Worm (Caenorhabditis elegans) whole organism, L3 larva: Measurements from ENCODE around the gene pes-8.

ENCODE experiments used
- R02D3.7 ChIP-seq: fragments of 150-350 bp; optimal IDR thresholded peaks from 2 replicates; lab custom pipeline; 2014; ENCODE audit warnings: missing biosample characterization, missing genetic modification characterization
- ama-1 ChIP-seq: fragments of 150-350 bp; optimal IDR thresholded peaks from 2 replicates; lab custom pipeline; 2018
- ceh-16 ChIP-seq: sonication (generic microtip); optimal IDR thresholded peaks from 2 replicates; lab custom pipeline; 2017; ENCODE audit warnings: missing biosample characterization, missing genetic modification characterization
- ceh-28 ChIP-seq: fragments of 150-350 bp; optimal IDR thresholded peaks from 2 replicates; lab custom pipeline; 2014; ENCODE audit warnings: missing biosample characterization, missing genetic modification reagents, missing genetic modification characterization
- ceh-9 ChIP-seq: sonication (generic microtip); optimal IDR thresholded peaks from 2 replicates; lab custom pipeline; 2018; ENCODE audit warnings: missing biosample characterization, missing genetic modification characterization
- daf-12 ChIP-seq: fragments of 150-350 bp; optimal IDR thresholded peaks from 2 replicates; lab custom pipeline; 2014; ENCODE audit warnings: missing biosample characterization, missing genetic modification reagents, missing genetic modification characterization
- egl-27 ChIP-seq: sonication (generic microtip); optimal IDR thresholded peaks from 4 replicates; lab custom pipeline; 2017; ENCODE audit warnings: missing biosample characterization, missing genetic modification reagents, missing genetic modification characterization
- egl-5 ChIP-seq: fragments of 150-350 bp; optimal IDR thresholded peaks from 2 replicates; lab custom pipeline; 2017; ENCODE audit warnings: missing biosample characterization, missing genetic modification reagents, missing genetic modification characterization, inconsistent platforms
- elt-2 ChIP-seq: sonication (generic microtip); optimal IDR thresholded peaks from 2 replicates; lab custom pipeline; 2016; ENCODE audit warnings: missing genetic modification reagents, mild to moderate bottlenecking, missing genetic modification characterization, missing compliant biosample characterization
- elt-3 ChIP-seq, 3 experiments: fragments of 150-350 bp in 1 of 3; sonication (generic microtip) in 2 of 3; optimal IDR thresholded peaks; 2 replicates in 2 of 3; 4 replicates in 1 of 3; lab custom pipeline; 2014 to 2017; ENCODE audit warnings: missing biosample characterization in 3 of 3, missing genetic modification characterization in 3 of 3
- fkh-2 ChIP-seq: fragments of 150-350 bp; optimal IDR thresholded peaks from 2 replicates; lab custom pipeline; 2014; ENCODE audit warnings: missing biosample characterization, missing genetic modification reagents, missing genetic modification characterization
- fos-1 ChIP-seq: fragments of 150-350 bp; optimal IDR thresholded peaks from 2 replicates; lab custom pipeline; 2014; ENCODE audit warnings: missing biosample characterization, missing genetic modification characterization
- hmg-11 ChIP-seq: sonication (generic microtip); optimal IDR thresholded peaks from 2 replicates; lab custom pipeline; 2016; ENCODE audit warnings: missing genetic modification characterization, missing compliant biosample characterization
- jun-1 ChIP-seq: fragments of 150-350 bp; optimal IDR thresholded peaks from 2 replicates; lab custom pipeline; 2014; ENCODE audit warnings: missing biosample characterization, missing genetic modification reagents, missing genetic modification characterization
- lin-15B ChIP-seq: fragments of 150-350 bp; optimal IDR thresholded peaks from 2 replicates; lab custom pipeline; 2014; ENCODE audit warnings: missing biosample characterization, missing genetic modification characterization
- lin-39 ChIP-seq: fragments of 150-350 bp; optimal IDR thresholded peaks from 2 replicates; lab custom pipeline; 2018; ENCODE audit warnings: missing biosample characterization, missing genetic modification reagents, missing genetic modification characterization
- lsy-12 ChIP-seq: sonication (generic microtip); optimal IDR thresholded peaks from 2 replicates; lab custom pipeline; 2016; ENCODE audit warnings: mild to moderate bottlenecking, missing genetic modification characterization, missing compliant biosample characterization
- mdl-1 ChIP-seq: fragments of 150-350 bp; optimal IDR thresholded peaks from 2 replicates; lab custom pipeline; 2014; ENCODE audit warnings: missing biosample characterization, missing genetic modification characterization
- mml-1 ChIP-seq: fragments of 150-350 bp; sonication (generic microtip); optimal IDR thresholded peaks from 3 replicates; lab custom pipeline; 2014; ENCODE audit warnings: missing biosample characterization, missing genetic modification characterization
- nfya-1 ChIP-seq: sonication (generic microtip); optimal IDR thresholded peaks from 2 replicates; lab custom pipeline; 2017; ENCODE audit warnings: missing genetic modification characterization, mild to moderate bottlenecking, missing compliant biosample characterization, antibody characterized with exemption, moderate library complexity; ENCODE audit not compliant: insufficient read depth
- nhr-11 ChIP-seq: fragments of 150-350 bp; optimal IDR thresholded peaks from 2 replicates; lab custom pipeline; 2014; ENCODE audit warnings: missing biosample characterization, missing genetic modification characterization
- nhr-12 ChIP-seq: fragments of 150-350 bp; optimal IDR thresholded peaks from 2 replicates; lab custom pipeline; 2014; ENCODE audit warnings: missing biosample characterization, missing genetic modification characterization
- nhr-237 ChIP-seq: fragments of 150-350 bp; optimal IDR thresholded peaks from 2 replicates; lab custom pipeline; 2014; ENCODE audit warnings: missing biosample characterization, missing genetic modification characterization
- nhr-25 ChIP-seq: sonication (generic microtip); optimal IDR thresholded peaks from 2 replicates; lab custom pipeline; 2017; ENCODE audit warnings: missing biosample characterization, missing genetic modification characterization
- nhr-28 ChIP-seq: fragments of 150-350 bp; optimal IDR thresholded peaks from 2 replicates; lab custom pipeline; 2014; ENCODE audit warnings: missing biosample characterization, missing genetic modification characterization
- nhr-43 ChIP-seq: sonication (generic microtip); optimal IDR thresholded peaks from 2 replicates; lab custom pipeline; 2016; ENCODE audit warnings: mild to moderate bottlenecking, missing genetic modification characterization, missing compliant biosample characterization; ENCODE audit not compliant: poor library complexity, severe bottlenecking
- nhr-67 ChIP-seq: fragments of 150-350 bp; optimal IDR thresholded peaks from 2 replicates; lab custom pipeline; 2014; ENCODE audit warnings: missing biosample characterization, missing genetic modification characterization
- nhr-76 ChIP-seq: fragments of 150-350 bp; sonication (generic microtip); optimal IDR thresholded peaks from 5 replicates; lab custom pipeline; 2014; ENCODE audit warnings: missing biosample characterization, missing genetic modification characterization
- snpc-4 ChIP-seq: fragments of 150-350 bp; optimal IDR thresholded peaks from 2 replicates; lab custom pipeline; 2014; ENCODE audit warnings: missing biosample characterization, missing genetic modification characterization
- tbx-2 ChIP-seq: sonication (generic microtip); optimal IDR thresholded peaks from 2 replicates; lab custom pipeline; 2016; ENCODE audit warnings: mild to moderate bottlenecking, missing genetic modification characterization, missing compliant biosample characterization
- unc-39 ChIP-seq: sonication (generic microtip); optimal IDR thresholded peaks from 4 replicates; lab custom pipeline; 2017; ENCODE audit warnings: missing biosample characterization, missing genetic modification characterization
- zag-1 ChIP-seq: fragments of 150-350 bp; optimal IDR thresholded peaks from 2 replicates; lab custom pipeline; 2014; ENCODE audit warnings: missing biosample characterization, missing genetic modification characterization
- ztf-11 ChIP-seq: fragments of 150-350 bp; optimal IDR thresholded peaks from 2 replicates; lab custom pipeline; 2014; ENCODE audit warnings: missing biosample characterization, missing genetic modification characterization

Gene pes-8

DNA sequence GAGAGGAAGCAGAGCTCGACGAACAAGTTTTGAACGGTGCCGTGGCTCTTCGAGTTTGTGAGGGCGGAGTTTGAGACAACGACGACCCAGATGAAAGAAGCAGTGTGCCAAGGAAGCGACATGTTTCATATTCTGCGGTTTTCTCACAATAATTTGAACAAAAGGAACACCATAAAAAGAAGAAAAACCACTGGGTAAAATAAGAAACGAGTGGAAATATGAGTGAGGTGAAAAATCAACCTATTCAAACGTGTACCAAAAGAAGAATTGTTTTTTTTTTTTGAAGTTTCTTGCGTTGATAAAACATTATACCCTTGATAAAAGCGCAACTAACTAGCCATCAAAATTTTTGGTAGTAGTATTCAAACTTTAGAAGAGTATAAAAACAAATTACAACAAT, 9.5 kb upstream of the pes-8 start, which contains the start of gene lgc-4:
lgc-4 (minus strand) TSS at position 101 of the 400 bp plus-strand sequence.
- no peak for TF ChIP-seq ceh-9 (tag; lab: Kevin White, UChicago)
- TF ChIP-seq nhr-76: no peak
- no peak for TF ChIP-seq unc-39 (tag; lab: Kevin White, UChicago)
- TF ChIP-seq nfya-1 (tag; lab: Kevin White, UChicago): no peak
- TF ChIP-seq lin-15B: no peak
- no peak for TF ChIP-seq fos-1 (tag; lab: Kevin White, UChicago)
- no peak for TF ChIP-seq zag-1 (tag; lab: Kevin White, UChicago)
- no peak for TF ChIP-seq elt-2 (tag; lab: Kevin White, UChicago)
- no peak for TF ChIP-seq daf-12 (tag; lab: Kevin White, UChicago)
- TF ChIP-seq egl-5: no peak
- TF ChIP-seq ztf-11 (tag; lab: Kevin White, UChicago): no peak
- no peak for TF ChIP-seq lsy-12 (tag; lab: Kevin White, UChicago)
- TF ChIP-seq ceh-28: no peak
- TF ChIP-seq snpc-4 (tag; lab: Kevin White, UChicago): no peak
- TF ChIP-seq mdl-1 (tag; lab: Kevin White, UChicago): no peak
- TF ChIP-seq nhr-25 (tag; lab: Kevin White, UChicago): no peak
- no peak for TF ChIP-seq fkh-2 (tag; lab: Kevin White, UChicago)
- TF ChIP-seq R02D3.7 (tag; lab: Kevin White, UChicago): no peak
- TF ChIP-seq nhr-28 (tag; lab: Kevin White, UChicago): no peak

DNA sequence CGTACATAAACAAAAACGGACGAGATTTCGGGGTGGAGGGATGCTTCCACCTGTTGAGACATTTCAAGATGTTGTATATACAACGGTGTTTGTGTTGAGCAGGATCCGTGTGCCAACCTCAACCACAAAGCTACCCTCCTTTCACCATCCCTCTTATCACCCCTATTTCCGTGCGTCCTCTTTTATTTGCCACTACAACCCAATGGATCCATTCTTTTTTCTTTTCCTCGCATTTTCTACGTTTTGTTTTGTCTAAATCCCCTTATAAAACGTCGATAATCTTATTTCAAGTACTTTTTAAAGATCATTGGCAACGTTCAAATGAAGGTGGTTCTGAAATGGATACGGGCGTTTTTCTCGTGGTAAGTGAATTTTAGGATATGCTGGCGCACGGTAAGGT, 8.3 kb upstream of the pes-8 start, which contains the start of gene gpa-12:
gpa-12 (plus strand) TSS at position 301 of the 400 bp plus-strand sequence.
- TF ChIP-seq nfya-1 (tag; lab: Kevin White, UChicago): no peak

DNA sequence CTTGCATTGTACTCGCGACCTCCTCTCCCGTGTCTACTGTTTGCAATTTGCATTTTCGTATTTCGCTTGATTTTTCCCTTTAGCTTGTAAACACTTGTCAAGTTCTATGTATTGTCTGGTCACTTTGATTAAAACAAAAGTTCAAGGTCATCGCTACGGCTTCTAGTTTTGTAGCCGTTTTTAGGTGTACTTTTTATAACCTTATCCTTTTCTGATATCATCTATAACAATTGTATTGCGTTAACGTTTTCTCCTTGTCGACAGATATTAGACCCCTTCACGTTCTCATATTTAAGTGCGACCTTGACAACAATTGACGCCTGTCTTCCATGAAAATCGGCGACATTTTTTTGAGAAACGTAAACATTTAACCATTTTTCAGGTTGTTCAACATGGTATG, 5.0 kb upstream of the pes-8 start:
- TF ChIP-seq ama-1 (lab: Kevin White, UChicago) (no peak), mml-1 (tag; lab: Kevin White, UChicago) (no peak), lin-39 (tag; lab: Kevin White, UChicago) (no peak), R02D3.7 (tag; lab: Kevin White, UChicago) (no peak), nhr-43 (peak; percentile 27), egl-27 (no peak), tbx-2 (tag; lab: Kevin White, UChicago) (no peak), ceh-28 (no peak), ceh-16 (tag; lab: Kevin White, UChicago) (no peak), ztf-11 (tag; lab: Kevin White, UChicago) (no peak), nhr-11 (no peak), lsy-12 (tag; lab: Kevin White, UChicago) (no peak), nhr-237 (tag; lab: Kevin White, UChicago) (no peak), nhr-25 (tag; lab: Kevin White, UChicago) (peak; percentile 93)

- TF ChIP-seq ama-1 (lab: Kevin White, UChicago): no peak
- no peak for TF ChIP-seq hmg-11 (tag; lab: Kevin White, UChicago)
- no peak for TF ChIP-seq lin-39 (tag; lab: Kevin White, UChicago)
- TF ChIP-seq fos-1 (tag; lab: Kevin White, UChicago): no peak
Measured at ce11 chrX:9248083-9248805, 3.3 kb upstream of the pes-8 start.

DNA sequence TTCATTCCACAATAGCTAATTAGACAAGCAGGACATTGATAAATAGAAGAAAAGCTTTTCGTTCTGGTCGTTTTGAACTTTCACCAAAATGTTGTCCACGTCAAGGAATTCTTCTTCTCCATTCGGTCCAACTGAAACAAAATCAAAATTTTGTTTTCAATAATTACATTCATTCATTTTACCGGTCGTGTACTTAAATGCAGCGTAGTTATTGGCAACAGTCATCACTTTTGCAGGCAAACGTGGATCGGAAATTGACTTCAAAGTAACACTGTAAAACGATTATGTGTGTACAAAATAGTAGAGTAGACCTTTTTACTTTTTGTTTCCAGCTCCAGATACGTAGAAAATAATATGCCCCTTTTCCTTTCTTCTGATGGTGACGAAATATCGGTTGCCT, 4.4 kb downstream of the pes-8 start:
- no peak for TF ChIP-seq elt-3 (tag; optimal IDR thresholded peaks at IDR 0.05; lab: Kevin White, UChicago)
- TF ChIP-seq ceh-16 (tag; lab: Kevin White, UChicago): no peak
- no peak for TF ChIP-seq fkh-2 (tag; lab: Kevin White, UChicago)
- TF ChIP-seq nhr-12: no peak
- no peak for TF ChIP-seq nhr-43
- TF ChIP-seq nhr-11: no peak
- no peak for TF ChIP-seq tbx-2 (tag; lab: Kevin White, UChicago)
- TF ChIP-seq hmg-11 (tag; lab: Kevin White, UChicago): no peak
- no peak for TF ChIP-seq R02D3.7 (tag; lab: Kevin White, UChicago)
- no peak for TF ChIP-seq daf-12 (tag; lab: Kevin White, UChicago)
- no peak for TF ChIP-seq nhr-67
- TF ChIP-seq fos-1 (tag; lab: Kevin White, UChicago): no peak
- no peak for TF ChIP-seq jun-1
- TF ChIP-seq zag-1 (tag; lab: Kevin White, UChicago): no peak
- TF ChIP-seq, all 47 proteins: peak for 0
